Fruit fly (Drosophila melanogaster): Measurements from ENCODE around the gene CG11601.

CG11601 gene

dm6 chr2L:240176-240769, 42.8 kb downstream of the CG11601 start:
- TF ChIP-seq Clk (GFP tag; optimal IDR thresholded peaks at IDR 0.05) (no peak), CG11617 (GFP tag; optimal IDR thresholded peaks at IDR 0.05) (no peak), ovo (GFP tag; optimal IDR thresholded peaks at IDR 0.05) (no peak), CG1620 (GFP tag; optimal IDR thresholded peaks at IDR 0.05) (no peak), toe (GFP tag; optimal IDR thresholded peaks at IDR 0.05) (no peak), CG5204 (GFP tag; optimal IDR thresholded peaks at IDR 0.05) (no peak), pad (GFP tag; optimal IDR thresholded peaks at IDR 0.05) (no peak), tj (GFP tag; optimal IDR thresholded peaks at IDR 0.05) (no peak), CG33017 (tag; optimal IDR thresholded peaks at IDR 0.05) (no peak), cnc (optimal IDR thresholded peaks at IDR 0.05) (no peak), bab1 (GFP tag; optimal IDR thresholded peaks at IDR 0.05) (no peak), CG14711 (tag; optimal IDR thresholded peaks at IDR 0.05) (no peak), cic (GFP tag; optimal IDR thresholded peaks at IDR 0.05) (no peak)

- TF ChIP-seq CG12768 (GFP tag; optimal IDR thresholded peaks at IDR 0.05) (no peak), bab1 (GFP tag; optimal IDR thresholded peaks at IDR 0.05) (no peak), CG14711 (tag; optimal IDR thresholded peaks at IDR 0.05) (no peak), CG1620 (GFP tag; optimal IDR thresholded peaks at IDR 0.05) (no peak), Mnt (GFP tag; optimal IDR thresholded peaks at IDR 0.05) (no peak), kay (GFP tag; ENCODE audit: borderline replicate concordance) (no peak), CG11617 (GFP tag; optimal IDR thresholded peaks at IDR 0.05) (no peak), ovo (GFP tag; optimal IDR thresholded peaks at IDR 0.05) (no peak)
Measured at dm6 chr2L:232187-232586, 50.9 kb downstream of the CG11601 start, which contains the start of gene CG13693. TSS of gene CG13693 (plus strand) at chr2L:232487.

All from whole organism, adult.